Fruit fly (Drosophila melanogaster) whole organism, embryonic: ENCODE data around the gene alpha-Est1.

ENCODE experiments used
- Atf6 ChIP-seq: fragments of 200-800 bp; sonication (Bioruptor generic); IDR thresholded peaks from 2 replicates; pipeline ENCODE4 v1.3.6; 2022; ENCODE audit warnings: missing biosample characterization, missing genetic modification characterization
- CG10267 ChIP-seq: fragments of 200-800 bp; sonication (Bioruptor generic); optimal IDR thresholded peaks from 2 replicates; lab custom pipeline; 2018; ENCODE audit warnings: missing biosample characterization, mild to moderate bottlenecking, missing genetic modification characterization, moderate library complexity
- CG10462 ChIP-seq: fragments of 200-800 bp; sonication (Bioruptor generic); optimal IDR thresholded peaks from 2 replicates; lab custom pipeline; 2016; ENCODE audit warnings: missing biosample characterization, missing genetic modification characterization
- CG10543 ChIP-seq: fragments of 200-800 bp; sonication (Bioruptor generic); optimal IDR thresholded peaks from 3 replicates; lab custom pipeline; 2017; ENCODE audit warnings: missing biosample characterization, mild to moderate bottlenecking, missing genetic modification characterization, moderate library complexity
- CG10959 ChIP-seq: fragments of 200-800 bp; sonication (Bioruptor generic); IDR thresholded peaks from 2 replicates; pipeline ENCODE4 v1.3.6; 2022; ENCODE audit warnings: missing biosample characterization, missing genetic modification characterization
- CG11456 ChIP-seq: fragments of 200-800 bp; sonication (Bioruptor generic); IDR thresholded peaks from 3 replicates; pipeline ENCODE4 v1.3.6; 2022; ENCODE audit warnings: missing biosample characterization, missing genetic modification characterization
- CG13296 ChIP-seq: fragments of 200-800 bp; sonication (Bioruptor generic); optimal IDR thresholded peaks from 3 replicates; lab custom pipeline; 2018; ENCODE audit warnings: missing biosample characterization, mild to moderate bottlenecking, missing genetic modification characterization
- CG15696 ChIP-seq: fragments of 200-800 bp; sonication (Bioruptor generic); optimal IDR thresholded peaks from 2 replicates; lab custom pipeline; 2019; ENCODE audit warnings: missing biosample characterization, mild to moderate bottlenecking, missing genetic modification characterization, moderate library complexity
- CG2199 ChIP-seq: fragments of 200-800 bp; sonication (Bioruptor generic); IDR thresholded peaks from 3 replicates; pipeline ENCODE4 v1.3.6; 2022; ENCODE audit warnings: missing biosample characterization, missing genetic modification characterization
- CG2678 ChIP-seq: fragments of 200-800 bp; sonication (Bioruptor generic); optimal IDR thresholded peaks from 3 replicates; lab custom pipeline; 2019; ENCODE audit warnings: missing biosample characterization, mild to moderate bottlenecking, missing genetic modification characterization, moderate library complexity
- CG3281 ChIP-seq: fragments of 200-800 bp; sonication (Bioruptor generic); optimal IDR thresholded peaks from 3 replicates; lab custom pipeline; 2017; ENCODE audit warnings: missing biosample characterization, mild to moderate bottlenecking, missing genetic modification characterization
- CG33213 ChIP-seq: fragments of 200-800 bp; sonication (Bioruptor generic); optimal IDR thresholded peaks from 3 replicates; lab custom pipeline; 2016; ENCODE audit warnings: missing biosample characterization, missing genetic modification characterization
- CG34376 ChIP-seq: fragments of 200-800 bp; sonication (Bioruptor generic); optimal IDR thresholded peaks from 2 replicates; lab custom pipeline; 2018; ENCODE audit warnings: missing biosample characterization, mild to moderate bottlenecking, missing genetic modification characterization
- CG34422 ChIP-seq: fragments of 200-800 bp; sonication (Bioruptor generic); IDR thresholded peaks from 3 replicates; pipeline ENCODE4 v1.3.6; 2022; ENCODE audit warnings: missing biosample characterization, missing genetic modification characterization
- CG4360 ChIP-seq: fragments of 200-800 bp; sonication (Bioruptor generic); IDR thresholded peaks from 2 replicates; pipeline ENCODE4 v1.3.6; 2022; ENCODE audit warnings: missing biosample characterization, missing genetic modification characterization
- CG43689 ChIP-seq: fragments of 200-800 bp; sonication (Bioruptor generic); IDR thresholded peaks from 2 replicates; pipeline ENCODE4 v1.3.6; 2022; ENCODE audit warnings: missing biosample characterization, missing genetic modification characterization
- CG6654 ChIP-seq: fragments of 200-800 bp; sonication (Bioruptor generic); optimal IDR thresholded peaks from 2 replicates; lab custom pipeline; 2017; ENCODE audit warnings: missing biosample characterization, mild to moderate bottlenecking, missing genetic modification characterization
- CG6689 ChIP-seq: fragments of 200-800 bp; sonication (Bioruptor generic); IDR thresholded peaks from 2 replicates; pipeline ENCODE4 v1.3.6; 2022; ENCODE audit warnings: missing biosample characterization, missing genetic modification characterization
- CG7786 ChIP-seq: fragments of 200-800 bp; sonication (Bioruptor generic); optimal IDR thresholded peaks from 2 replicates; lab custom pipeline; 2016; ENCODE audit warnings: missing biosample characterization, missing genetic modification characterization
- CG9817 ChIP-seq: fragments of 200-800 bp; sonication (Bioruptor generic); optimal IDR thresholded peaks from 2 replicates; lab custom pipeline; 2018; ENCODE audit warnings: missing biosample characterization, mild to moderate bottlenecking, missing genetic modification characterization, moderate library complexity
- Camta ChIP-seq: fragments of 200-800 bp; sonication (Bioruptor generic); optimal IDR thresholded peaks from 2 replicates; lab custom pipeline; 2016; ENCODE audit warnings: missing biosample characterization, missing genetic modification characterization
- Dad ChIP-seq: fragments of 200-800 bp; sonication (Bioruptor generic); optimal IDR thresholded peaks from 3 replicates; lab custom pipeline; 2016; ENCODE audit warnings: missing biosample characterization, missing genetic modification characterization
- Drgx ChIP-seq: fragments of 200-800 bp; sonication (Bioruptor generic); IDR thresholded peaks from 2 replicates; pipeline ENCODE4 v1.3.6; 2022; ENCODE audit warnings: missing biosample characterization, missing genetic modification characterization
- Fer1 ChIP-seq: fragments of 200-800 bp; sonication (Bioruptor generic); optimal IDR thresholded peaks from 2 replicates; lab custom pipeline; 2017; ENCODE audit warnings: missing biosample characterization, mild to moderate bottlenecking, missing genetic modification characterization
- Fer3 ChIP-seq: fragments of 200-800 bp; sonication (Bioruptor generic); optimal IDR thresholded peaks from 2 replicates; lab custom pipeline; 2018; ENCODE audit warnings: missing biosample characterization, mild to moderate bottlenecking, missing genetic modification characterization, moderate library complexity
- HLH4C ChIP-seq: fragments of 200-800 bp; sonication (Bioruptor generic); IDR thresholded peaks from 3 replicates; pipeline ENCODE4 v1.3.6; 2022; ENCODE audit warnings: missing biosample characterization, missing genetic modification characterization; ENCODE audit not compliant: partially characterized antibody
- Hmr ChIP-seq: fragments of 200-800 bp; sonication (Bioruptor generic); optimal IDR thresholded peaks from 3 replicates; lab custom pipeline; 2017; ENCODE audit warnings: mild to moderate bottlenecking, missing biosample characterization, missing genetic modification reagents, missing genetic modification characterization
- Nf-YA ChIP-seq: fragments of 200-800 bp; sonication (Bioruptor generic); IDR thresholded peaks from 2 replicates; pipeline ENCODE4 v1.3.6; 2022; ENCODE audit warnings: missing biosample characterization, missing genetic modification characterization
- Rx ChIP-seq: fragments of 200-800 bp; sonication (Bioruptor generic); IDR thresholded peaks from 2 replicates; pipeline ENCODE4 v1.3.6; 2022; ENCODE audit warnings: missing biosample characterization, missing genetic modification characterization
- Spps ChIP-seq: fragments of 200-800 bp; sonication (Bioruptor generic); optimal IDR thresholded peaks from 2 replicates; lab custom pipeline; 2018; ENCODE audit warnings: missing biosample characterization, mild to moderate bottlenecking, missing genetic modification characterization
- Sry-δ ChIP-seq: fragments of 200-800 bp; sonication (Bioruptor generic); optimal IDR thresholded peaks from 2 replicates; lab custom pipeline; 2016; ENCODE audit warnings: missing biosample characterization, missing genetic modification characterization
- ab ChIP-seq: fragments of 200-800 bp; sonication (Bioruptor generic); optimal IDR thresholded peaks from 2 replicates; lab custom pipeline; 2016; ENCODE audit warnings: missing biosample characterization, missing genetic modification characterization
- ac ChIP-seq: fragments of 200-800 bp; sonication (Bioruptor generic); optimal IDR thresholded peaks from 3 replicates; lab custom pipeline; 2017; ENCODE audit warnings: missing biosample characterization, mild to moderate bottlenecking, missing genetic modification characterization
- az2 ChIP-seq: fragments of 200-800 bp; sonication (Bioruptor generic); optimal IDR thresholded peaks from 3 replicates; lab custom pipeline; 2016; ENCODE audit warnings: missing biosample characterization, missing genetic modification characterization
- bab2 ChIP-seq: fragments of 200-800 bp; sonication (Bioruptor generic); optimal IDR thresholded peaks from 2 replicates; lab custom pipeline; 2016; ENCODE audit warnings: missing biosample characterization, missing genetic modification characterization
- bigmax ChIP-seq: fragments of 200-800 bp; sonication (Bioruptor generic); optimal IDR thresholded peaks from 2 replicates; lab custom pipeline; 2018; ENCODE audit warnings: missing biosample characterization, mild to moderate bottlenecking, missing genetic modification characterization
- ci ChIP-seq: fragments of 200-800 bp; sonication (Bioruptor generic); IDR thresholded peaks from 3 replicates; pipeline ENCODE4 v1.3.6; 2022; ENCODE audit warnings: missing biosample characterization, missing genetic modification characterization
- corto ChIP-seq: fragments of 200-800 bp; sonication (Bioruptor generic); optimal IDR thresholded peaks from 2 replicates; lab custom pipeline; 2016; ENCODE audit warnings: missing biosample characterization, mild to moderate bottlenecking, missing genetic modification characterization, moderate library complexity
- crol ChIP-seq: fragments of 200-800 bp; sonication (Bioruptor generic); IDR thresholded peaks from 2 replicates; pipeline ENCODE4 v1.3.6; 2022; ENCODE audit warnings: missing biosample characterization, missing genetic modification characterization
- cwo ChIP-seq: fragments of 200-800 bp; sonication (Bioruptor generic); optimal IDR thresholded peaks from 3 replicates; lab custom pipeline; 2017; ENCODE audit warnings: missing biosample characterization, missing genetic modification characterization, mild to moderate bottlenecking, moderate library complexity, missing genetic modification reagents
- dimm ChIP-seq: fragments of 200-800 bp; sonication (Bioruptor generic); IDR thresholded peaks from 2 replicates; pipeline ENCODE4 v1.3.6; 2022; ENCODE audit warnings: missing biosample characterization, missing genetic modification characterization
- ewg ChIP-seq: fragments of 200-800 bp; sonication (Bioruptor generic); optimal IDR thresholded peaks from 3 replicates; lab custom pipeline; 2017; ENCODE audit warnings: mild to moderate bottlenecking, missing biosample characterization, missing genetic modification reagents, missing genetic modification characterization
- exex ChIP-seq: fragments of 200-800 bp; sonication (Bioruptor generic); optimal IDR thresholded peaks from 4 replicates; lab custom pipeline; 2018; ENCODE audit warnings: missing biosample characterization, mild to moderate bottlenecking, missing genetic modification characterization, moderate library complexity
- fd102C ChIP-seq: fragments of 200-800 bp; sonication (Bioruptor generic); optimal IDR thresholded peaks from 2 replicates; lab custom pipeline; 2018; ENCODE audit warnings: missing biosample characterization, mild to moderate bottlenecking, missing genetic modification characterization, moderate library complexity
- fu2 ChIP-seq: fragments of 200-800 bp; sonication (Bioruptor generic); optimal IDR thresholded peaks from 2 replicates; lab custom pipeline; 2016; ENCODE audit warnings: missing biosample characterization, missing genetic modification characterization
- her ChIP-seq: fragments of 200-800 bp; sonication (Bioruptor generic); optimal IDR thresholded peaks from 2 replicates; lab custom pipeline; 2016; ENCODE audit warnings: missing biosample characterization, missing genetic modification characterization
- mld ChIP-seq: fragments of 200-800 bp; sonication (Bioruptor generic); IDR thresholded peaks from 3 replicates; pipeline ENCODE4 v1.3.6; 2022; ENCODE audit warnings: missing biosample characterization, missing genetic modification characterization; ENCODE audit not compliant: partially characterized antibody
- pnt ChIP-seq: fragments of 200-800 bp; sonication (Bioruptor generic); optimal IDR thresholded peaks from 3 replicates; lab custom pipeline; 2016; ENCODE audit warnings: missing biosample characterization, missing genetic modification characterization
- scrt ChIP-seq: fragments of 200-800 bp; sonication (Bioruptor generic); optimal IDR thresholded peaks from 2 replicates; lab custom pipeline; 2018; ENCODE audit warnings: missing biosample characterization, mild to moderate bottlenecking, missing genetic modification characterization, moderate library complexity
- sd ChIP-seq: fragments of 200-800 bp; sonication (Bioruptor generic); optimal IDR thresholded peaks from 3 replicates; lab custom pipeline; 2018; ENCODE audit warnings: missing biosample characterization, mild to moderate bottlenecking, missing genetic modification characterization, moderate library complexity
- sr ChIP-seq: fragments of 200-800 bp; sonication (Bioruptor generic); IDR thresholded peaks from 3 replicates; pipeline ENCODE4 v1.3.6; 2022; ENCODE audit warnings: missing biosample characterization, missing genetic modification characterization
- sug ChIP-seq: fragments of 200-800 bp; optimal IDR thresholded peaks from 2 replicates; lab custom pipeline; 2019; ENCODE audit warnings: missing biosample characterization, mild to moderate bottlenecking, missing genetic modification characterization, moderate library complexity
- unpg ChIP-seq: fragments of 200-800 bp; sonication (Bioruptor generic); optimal IDR thresholded peaks from 3 replicates; lab custom pipeline; 2018; ENCODE audit warnings: missing biosample characterization, mild to moderate bottlenecking, missing genetic modification characterization, moderate library complexity

The alpha-Est1 gene

DNA sequence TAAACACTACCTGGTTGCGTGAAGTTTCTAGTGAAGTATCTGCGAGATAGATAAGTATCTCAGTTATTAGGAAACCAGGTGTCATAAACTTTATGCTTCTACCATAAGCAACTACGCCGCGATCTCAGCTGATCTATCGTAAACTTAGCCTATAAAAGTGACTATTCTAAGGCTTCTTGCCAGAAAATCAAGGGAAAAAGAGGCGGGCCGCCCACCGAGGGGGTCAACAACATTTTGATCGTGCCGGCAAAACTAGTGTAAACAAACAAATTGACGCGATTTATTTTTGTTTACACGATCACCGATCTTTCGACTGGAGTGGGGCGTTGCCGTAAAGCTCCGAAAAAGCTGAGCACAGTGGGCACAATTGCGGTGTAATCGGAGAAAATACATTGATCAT, 24.8 kb downstream of the alpha-Est1 start (continued):
- TF ChIP-seq pnt (GFP tag; lab: Kevin White, UChicago) = no peak
- peak; percentile 33 for TF ChIP-seq CG2678 (tag; lab: Kevin White, UChicago)
- TF ChIP-seq Dad = no peak
- TF ChIP-seq CG34422 = peak; percentile 42; the same call in 1 of the 3 replicates
- peak; percentile 5 for TF ChIP-seq exex (tag; lab: Kevin White, UChicago)
- TF ChIP-seq ci (GFP tag; lab: Robert Waterston, UW) = 0 out of 3 replicates have a peak, but pooled peaks have one; percentile 39
- TF ChIP-seq CG9817 (tag; lab: Kevin White, UChicago) = no peak
- peak; percentile 58 for TF ChIP-seq CG10543
- peak; percentile 43 for TF ChIP-seq Fer1 (GFP tag; lab: Kevin White, UChicago)
- TF ChIP-seq CG13296 (GFP tag; lab: Kevin White, UChicago) = peak; percentile 48
- TF ChIP-seq unpg (GFP tag; lab: Kevin White, UChicago) = peak; percentile 18
- no peak for TF ChIP-seq CG43689
- no peak for TF ChIP-seq fu2 (GFP tag; lab: Kevin White, UChicago)
- peak; percentile 40 for TF ChIP-seq Hmr (GFP tag; lab: Kevin White, UChicago)
- no peak for TF ChIP-seq Camta (GFP tag; lab: Kevin White, UChicago)
- TF ChIP-seq bab2 = no peak
- no peak for TF ChIP-seq CG6689 (GFP tag; lab: Robert Waterston, UW)
- TF ChIP-seq CG3281 (GFP tag; lab: Kevin White, UChicago) = peak; percentile 66
- no peak for TF ChIP-seq ab (GFP tag; lab: Kevin White, UChicago)
- TF ChIP-seq mld = no peak
- peak; percentile 35 for TF ChIP-seq CG34376 (GFP tag; lab: Kevin White, UChicago)
- peak; percentile 8 for TF ChIP-seq scrt (GFP tag; lab: Kevin White, UChicago)
- TF ChIP-seq sug (tag; lab: Kevin White, UChicago) = peak; percentile 63
- TF ChIP-seq CG15696 = no peak
- TF ChIP-seq Spps = no peak
- peak; percentile 4 for TF ChIP-seq cwo (GFP tag; lab: Kevin White, UChicago)
- TF ChIP-seq her (GFP tag; lab: Kevin White, UChicago) = no peak

DNA sequence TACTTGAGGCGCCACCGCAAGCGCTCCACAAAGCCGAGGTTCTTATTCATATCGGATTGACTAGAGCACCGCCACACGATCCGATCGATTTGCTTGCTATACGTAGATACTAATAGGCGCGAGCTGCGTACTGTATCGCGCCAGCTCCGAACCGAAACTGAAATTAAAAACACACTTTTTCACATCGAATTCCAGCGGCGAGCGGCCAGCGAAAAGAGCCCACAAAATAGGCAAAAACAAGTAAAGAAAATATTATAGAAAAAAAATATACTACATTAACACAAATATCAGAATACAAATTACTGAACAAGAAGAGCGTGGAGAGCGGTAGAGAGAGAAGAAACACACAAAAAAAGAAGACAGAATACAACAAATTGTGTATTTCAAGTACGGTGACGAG, 25.3 kb downstream of the alpha-Est1 start, which contains the start of gene alpha-Est7:
Gene alpha-Est7 (minus strand): TSS at position 160 of the 400 bp plus-strand sequence.
- TF ChIP-seq HLH4C (GFP tag; lab: Robert Waterston, UW) = no peak
- TF ChIP-seq bigmax = no peak
- TF ChIP-seq CG11456 = no peak
- TF ChIP-seq ewg (GFP tag; lab: Kevin White, UChicago) = no peak
- no peak for TF ChIP-seq CG10462 (GFP tag; lab: Kevin White, UChicago)
- no peak for TF ChIP-seq CG7786 (GFP tag; lab: Kevin White, UChicago)
- TF ChIP-seq Atf6 (GFP tag; lab: Robert Waterston, UW) = no peak
- TF ChIP-seq sr (GFP tag; lab: Robert Waterston, UW) = no peak
- no peak for TF ChIP-seq Fer3 (tag; lab: Kevin White, UChicago)
- TF ChIP-seq ac (GFP tag; lab: Kevin White, UChicago) = no peak
- TF ChIP-seq CG10959 (GFP tag; lab: Robert Waterston, UW) = no peak
- TF ChIP-seq az2 (GFP tag; lab: Kevin White, UChicago) = no peak
- no peak for TF ChIP-seq Rx (GFP tag; lab: Robert Waterston, UW)
- TF ChIP-seq Nf-YA (GFP tag; lab: Robert Waterston, UW) = no peak
- peak; percentile 74 for TF ChIP-seq sd
- no peak for TF ChIP-seq CG4360 (GFP tag; lab: Robert Waterston, UW)
- TF ChIP-seq Drgx = 0 out of 2 replicates have a peak, but pooled peaks have one; percentile 7
- TF ChIP-seq corto (GFP tag; lab: Kevin White, UChicago) = peak; percentile 20
- no peak for TF ChIP-seq crol
- TF ChIP-seq fd102C (GFP tag; lab: Kevin White, UChicago) = no peak
- no peak for TF ChIP-seq CG10267 (tag; lab: Kevin White, UChicago)
- no peak for TF ChIP-seq Sry-δ (GFP tag; lab: Kevin White, UChicago)
- no peak for TF ChIP-seq CG6654 (GFP tag; lab: Kevin White, UChicago)
- peak; percentile 84; the same call in 2 of the 3 replicates for TF ChIP-seq CG2199 (GFP tag; lab: Robert Waterston, UW)
- TF ChIP-seq CG33213 (GFP tag; lab: Kevin White, UChicago) = no peak
- TF ChIP-seq dimm (GFP tag; lab: Robert Waterston, UW) = no peak
